Worm (Caenorhabditis elegans) whole organism, L1 larva: ENCODE measurements around the gene F54D5.7.

Source experiments
- C04F5.9 ChIP-seq: sonication (generic microtip); optimal IDR thresholded peaks from 2 replicates; lab custom pipeline; 2016; ENCODE audit warnings: missing genetic modification characterization, missing compliant biosample characterization
- C34B4.2 ChIP-seq: sonication (generic microtip); optimal IDR thresholded peaks from 2 replicates; lab custom pipeline; 2017; ENCODE audit warnings: mild to moderate bottlenecking, missing genetic modification characterization, missing compliant biosample characterization
- F16B12.6 ChIP-seq: fragments of 150-350 bp; optimal IDR thresholded peaks from 2 replicates; lab custom pipeline; 2014; ENCODE audit warnings: missing biosample characterization, missing genetic modification characterization
- Y116A8C.19 ChIP-seq: sonication (generic microtip); optimal IDR thresholded peaks from 2 replicates; lab custom pipeline; 2016; ENCODE audit warnings: missing compliant biosample characterization, missing genetic modification characterization, borderline replicate concordance
- aha-1 ChIP-seq: fragments of 150-350 bp; optimal IDR thresholded peaks from 2 replicates; lab custom pipeline; 2014; ENCODE audit warnings: missing biosample characterization, missing genetic modification characterization
- aly-2 ChIP-seq: fragments of 150-350 bp; optimal IDR thresholded peaks from 2 replicates; lab custom pipeline; 2014; ENCODE audit warnings: missing biosample characterization, missing genetic modification characterization
- ama-1 ChIP-seq: fragments of 150-350 bp; optimal IDR thresholded peaks from 2 replicates; lab custom pipeline; 2014
- ceh-82 ChIP-seq, 3 experiments: fragments of 150-350 bp in 1 of 3; sonication (generic microtip) in 2 of 3; optimal IDR thresholded peaks; 2 replicates each; lab custom pipeline; 2014 to 2017; ENCODE audit warnings: missing biosample characterization in 3 of 3, missing genetic modification characterization in 3 of 3
- ces-1 ChIP-seq: fragments of 150-350 bp; optimal IDR thresholded peaks from 2 replicates; lab custom pipeline; 2014; ENCODE audit warnings: missing biosample characterization, missing genetic modification reagents, missing genetic modification characterization
- dpl-1 ChIP-seq, 3 experiments: fragments of 150-350 bp in 2 of 3; sonication (generic microtip) in 1 of 3; optimal IDR thresholded peaks; 2 replicates each; lab custom pipeline; 2014 to 2017; ENCODE audit warnings: missing biosample characterization in 3 of 3, missing genetic modification characterization in 3 of 3, missing genetic modification reagents in 3 of 3
- efl-1 ChIP-seq, 4 experiments: fragments of 150-350 bp; optimal IDR thresholded peaks in 3 of 4; peaks in 1 of 4; 1 replicate in 1 of 4; 2 replicates in 3 of 4; lab custom pipeline; 2014; ENCODE audit warnings: missing biosample characterization in 2 of 4, missing genetic modification characterization in 2 of 4, missing genetic modification reagents in 2 of 4
- efl-3 ChIP-seq: fragments of 200-800 bp; sonication (Bioruptor generic); optimal IDR thresholded peaks from 2 replicates; lab custom pipeline; 2018; ENCODE audit warnings: mild to moderate bottlenecking, missing genetic modification characterization, missing compliant biosample characterization
- egl-13 ChIP-seq: sonication (generic microtip); optimal IDR thresholded peaks from 2 replicates; lab custom pipeline; 2016; ENCODE audit warnings: missing genotype, missing genetic modification reagents, missing genetic modification characterization, missing compliant biosample characterization
- elt-3 ChIP-seq, 6 experiments: fragments of 150-350 bp in 1 of 6; sonication (generic microtip); optimal IDR thresholded peaks; 2 replicates each; lab custom pipeline; 2017 to 2018; ENCODE audit warnings: missing biosample characterization in 6 of 6, missing genetic modification characterization in 6 of 6, inconsistent platforms in 1 of 6
- ets-5 ChIP-seq: fragments of 200-800 bp; sonication (Bioruptor generic); IDR thresholded peaks from 2 replicates; pipeline ENCODE4 v1.3.6; 2022; ENCODE audit warnings: missing genetic modification characterization, missing compliant biosample characterization
- fkh-4 ChIP-seq: sonication (generic microtip); optimal IDR thresholded peaks from 2 replicates; lab custom pipeline; 2016; ENCODE audit warnings: missing compliant biosample characterization, missing genetic modification characterization, borderline replicate concordance
- fos-1 ChIP-seq: fragments of 150-350 bp; optimal IDR thresholded peaks from 2 replicates; lab custom pipeline; 2014; ENCODE audit warnings: missing biosample characterization, missing genetic modification characterization
- grh-1 ChIP-seq: fragments of 200-800 bp; sonication (Bioruptor generic); IDR thresholded peaks from 2 replicates; pipeline ENCODE4 v1.3.6; 2022; ENCODE audit warnings: missing genetic modification reagents, missing genetic modification characterization, missing compliant biosample characterization
- hpl-2 ChIP-seq: fragments of 150-350 bp; optimal IDR thresholded peaks from 2 replicates; lab custom pipeline; 2014; ENCODE audit warnings: missing biosample characterization, missing genetic modification reagents, missing genetic modification characterization
- isw-1 ChIP-seq: fragments of 200-800 bp; sonication (Bioruptor generic); IDR thresholded peaks from 2 replicates; pipeline ENCODE4 v1.3.6; 2022; ENCODE audit warnings: missing genetic modification characterization, missing compliant biosample characterization
- lin-13 ChIP-seq: fragments of 150-350 bp; optimal IDR thresholded peaks from 2 replicates; lab custom pipeline; 2014; ENCODE audit warnings: missing biosample characterization, missing genetic modification reagents, missing genetic modification characterization
- lin-14 ChIP-seq: fragments of 200-800 bp; sonication (Bioruptor generic); optimal IDR thresholded peaks from 2 replicates; lab custom pipeline; 2018; ENCODE audit warnings: mild to moderate bottlenecking, missing genetic modification characterization, moderate library complexity, missing compliant biosample characterization
- lin-35 ChIP-seq, 2 experiments: fragments of 150-350 bp; optimal IDR thresholded peaks; 2 replicates each; lab custom pipeline; 2014; ENCODE audit warnings: missing biosample characterization in 2 of 2, missing genetic modification characterization in 2 of 2, missing genetic modification reagents in 2 of 2
- lir-3 ChIP-seq: sonication (generic microtip); optimal IDR thresholded peaks from 2 replicates; lab custom pipeline; 2016; ENCODE audit warnings: mild to moderate bottlenecking, missing genetic modification characterization, moderate library complexity, missing compliant biosample characterization; ENCODE audit not compliant: poor library complexity
- lsy-2 ChIP-seq, 2 experiments: fragments of 150-350 bp; optimal IDR thresholded peaks; 2 replicates each; lab custom pipeline; 2014; ENCODE audit warnings: missing biosample characterization in 2 of 2, missing genetic modification characterization in 2 of 2
- mab-9 ChIP-seq: fragments of 200-800 bp; sonication (Bioruptor generic); IDR thresholded peaks from 2 replicates; pipeline ENCODE4 v1.3.6; 2022; ENCODE audit warnings: missing genetic modification reagents, missing genetic modification characterization, missing compliant biosample characterization
- mef-2 ChIP-seq: fragments of 150-350 bp; optimal IDR thresholded peaks from 2 replicates; lab custom pipeline; 2014; ENCODE audit warnings: missing biosample characterization, missing genetic modification characterization
- mep-1 ChIP-seq: fragments of 150-350 bp; optimal IDR thresholded peaks from 2 replicates; lab custom pipeline; 2014; ENCODE audit warnings: missing biosample characterization, missing genetic modification characterization
- nhr-11 ChIP-seq: fragments of 150-350 bp; optimal IDR thresholded peaks from 2 replicates; lab custom pipeline; 2014; ENCODE audit warnings: missing biosample characterization, missing genetic modification characterization
- nhr-28 ChIP-seq: fragments of 150-350 bp; optimal IDR thresholded peaks from 2 replicates; lab custom pipeline; 2014; ENCODE audit warnings: missing biosample characterization, missing genetic modification characterization
- nhr-47 ChIP-seq: sonication (generic microtip); optimal IDR thresholded peaks from 2 replicates; lab custom pipeline; 2016; ENCODE audit warnings: mild to moderate bottlenecking, missing genetic modification characterization, moderate library complexity, missing compliant biosample characterization
- nhr-71 ChIP-seq: sonication (generic microtip); optimal IDR thresholded peaks from 2 replicates; lab custom pipeline; 2016; ENCODE audit warnings: mild to moderate bottlenecking, missing genetic modification characterization, moderate library complexity, missing compliant biosample characterization
- nhr-85 ChIP-seq: sonication (generic microtip); peaks from one replicate; lab custom pipeline; 2016; ENCODE audit warnings: missing genetic modification characterization, inconsistent platforms, missing compliant biosample characterization
- pag-3 ChIP-seq: sonication (generic microtip); optimal IDR thresholded peaks from 2 replicates; lab custom pipeline; 2017; ENCODE audit warnings: missing genetic modification characterization, mild to moderate bottlenecking, missing compliant biosample characterization, antibody characterized with exemption, borderline replicate concordance; ENCODE audit not compliant: insufficient read depth
- pqm-1 ChIP-seq: sonication (generic microtip); optimal IDR thresholded peaks from 3 replicates; lab custom pipeline; 2017; ENCODE audit warnings: missing biosample characterization, missing genetic modification characterization
- rnt-1 ChIP-seq: sonication (generic microtip); optimal IDR thresholded peaks from 2 replicates; lab custom pipeline; 2016; ENCODE audit warnings: mild to moderate bottlenecking, missing genetic modification characterization, moderate library complexity, missing compliant biosample characterization
- snpc-4 ChIP-seq: fragments of 150-350 bp; optimal IDR thresholded peaks from 2 replicates; lab custom pipeline; 2014; ENCODE audit warnings: missing biosample characterization, missing genetic modification characterization
- snu-23 ChIP-seq: sonication (generic microtip); optimal IDR thresholded peaks from 2 replicates; lab custom pipeline; 2016; ENCODE audit warnings: missing genetic modification characterization, missing compliant biosample characterization
- tbx-2 ChIP-seq: sonication (generic microtip); optimal IDR thresholded peaks from 2 replicates; lab custom pipeline; 2016; ENCODE audit warnings: missing genetic modification characterization, missing compliant biosample characterization
- unc-86 ChIP-seq: sonication (generic microtip); optimal IDR thresholded peaks from 2 replicates; lab custom pipeline; 2016; ENCODE audit warnings: missing genetic modification characterization, missing compliant biosample characterization
- ztf-11 ChIP-seq, 2 experiments: sonication (generic microtip); optimal IDR thresholded peaks; 2 replicates each; lab custom pipeline; 2016 to 2017; ENCODE audit warnings: missing genetic modification characterization in 2 of 2, missing biosample characterization in 1 of 2, missing compliant biosample characterization in 1 of 2
- ztf-4 ChIP-seq: fragments of 150-350 bp; optimal IDR thresholded peaks from 2 replicates; lab custom pipeline; 2014; ENCODE audit warnings: missing biosample characterization, missing genetic modification characterization

F54D5.7 gene

DNA sequence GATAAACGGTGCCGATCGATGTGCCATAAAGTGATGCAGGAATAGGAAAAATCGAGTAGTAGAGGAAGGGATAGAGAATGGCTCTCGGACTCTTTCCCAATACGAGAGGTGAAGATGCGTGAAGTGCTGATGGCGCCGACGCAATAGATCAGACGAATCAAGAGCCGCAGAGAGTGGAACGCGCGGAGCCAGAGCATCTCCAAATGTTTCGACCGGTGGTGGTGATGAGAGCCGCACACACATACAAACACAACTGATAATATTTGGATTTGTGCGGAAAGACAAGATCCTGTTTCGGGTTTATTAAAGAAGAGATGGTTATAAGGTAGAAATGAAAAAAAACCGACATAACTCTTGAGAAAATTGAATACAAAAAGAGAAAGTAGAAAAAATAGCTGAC lies 16.8 kb downstream of the F54D5.7 start, which contains the start of gene F54D5.15:
Gene F54D5.15, minus strand, starts transcription at position 101 of the 400 bp plus-strand sequence.
- TF ChIP-seq C34B4.2 (tag; lab: Kevin White, UChicago) (no peak), nhr-28 (tag; lab: Kevin White, UChicago) (no peak), efl-3 (no peak), grh-1 (GFP tag; lab: Robert Waterston, UW) (no peak), nhr-47 (tag; lab: Kevin White, UChicago) (no peak), ceh-82 (tag; optimal IDR thresholded peaks at IDR 0.05; lab: Kevin White, UChicago) (no peak), nhr-71 (tag; lab: Kevin White, UChicago) (no peak), lir-3 (no peak), unc-86 (tag; lab: Kevin White, UChicago) (no peak), elt-3 (tag; optimal IDR thresholded peaks at IDR 0.05; lab: Kevin White, UChicago) (no peak)

DNA sequence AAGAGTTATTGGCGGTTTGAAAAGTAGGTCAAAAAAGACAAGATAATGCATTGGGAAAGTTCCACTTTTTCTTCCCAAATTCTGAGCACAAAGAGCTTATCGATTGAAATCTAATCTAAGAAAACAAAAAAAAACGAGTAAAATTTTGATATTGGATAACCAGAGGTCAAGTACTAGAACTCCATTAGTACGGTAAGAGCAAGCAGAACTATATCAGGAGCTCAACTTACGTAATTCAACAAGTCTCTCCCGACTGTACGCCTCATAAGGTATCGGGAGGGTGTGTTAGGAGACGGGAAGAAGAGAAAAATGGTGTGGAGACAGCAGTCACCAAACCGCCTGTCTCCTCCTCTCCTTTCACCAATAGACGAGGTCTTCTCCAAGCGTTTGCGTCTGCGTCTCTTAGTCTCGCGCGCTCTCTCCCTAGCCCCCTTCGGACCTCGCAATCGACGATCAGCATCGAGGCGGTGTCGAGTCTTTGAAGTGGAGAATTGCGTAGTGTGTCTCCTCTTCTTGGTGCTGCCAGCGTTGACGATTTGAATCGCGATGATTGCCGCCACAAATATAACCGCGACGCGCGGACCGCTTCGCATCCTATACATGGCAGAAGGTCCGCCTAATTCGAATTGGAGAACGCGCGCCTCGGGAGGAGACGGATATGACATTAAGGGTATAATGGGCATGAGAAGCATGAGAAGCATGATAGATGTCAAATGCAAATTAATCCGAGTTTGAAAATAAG lies 19.8 kb downstream of the F54D5.7 start, which contains the start of gene F54D5.5:
Gene F54D5.5, minus strand, starts transcription at position 51 of the 742 bp plus-strand sequence.
- TF ChIP-seq ztf-11 (tag; optimal IDR thresholded peaks at IDR 0.05; lab: Kevin White, UChicago) = peak in 1 of 2 experiments; percentile 40
- peak in 2 of 3 experiments; percentile 22 to 75 for TF ChIP-seq dpl-1 (GFP tag; optimal IDR thresholded peaks at IDR 0.05; lab: Kevin White, UChicago)
- TF ChIP-seq snu-23 (GFP tag; lab: Kevin White, UChicago) = peak; percentile 9
- TF ChIP-seq lsy-2 (tag; optimal IDR thresholded peaks at IDR 0.05; lab: Kevin White, UChicago) = peak in 1 of 2 experiments; percentile 45
- no peak for TF ChIP-seq aly-2 (tag; lab: Kevin White, UChicago)
- TF ChIP-seq snpc-4 (tag; lab: Kevin White, UChicago) = no peak
- peak; percentile 3 for TF ChIP-seq tbx-2 (tag; lab: Kevin White, UChicago)
- peak; percentile 25 to 62 for TF ChIP-seq efl-1 (optimal IDR thresholded peaks at IDR 0.05; lab: Kevin White, UChicago)
- TF ChIP-seq efl-1 (GFP tag; optimal IDR thresholded peaks at IDR 0.05 in 1 of 2; lab: Kevin White, UChicago) = peak; percentile 61 to 95
- peak; percentile 46 for TF ChIP-seq lin-14 (GFP tag; lab: Kevin White, UChicago)
- no peak for TF ChIP-seq C04F5.9 (tag; lab: Kevin White, UChicago)
- TF ChIP-seq hpl-2 (GFP tag; lab: Kevin White, UChicago) = no peak
- TF ChIP-seq F16B12.6 (tag; lab: Kevin White, UChicago) = peak; percentile 1
- TF ChIP-seq nhr-85 = peak; percentile 25
- TF ChIP-seq lin-35 (GFP tag; optimal IDR thresholded peaks at IDR 0.05; lab: Kevin White, UChicago) = peak; percentile 45 to 47
- peak; percentile 5 for TF ChIP-seq rnt-1
- TF ChIP-seq C34B4.2 (tag; lab: Kevin White, UChicago) = no peak
- peak; percentile 8 for TF ChIP-seq egl-13
- TF ChIP-seq nhr-11 = no peak
- TF ChIP-seq fkh-4 (tag; lab: Kevin White, UChicago) = no peak
- peak in 2 of 3 experiments; percentile 12 to 28 for TF ChIP-seq ceh-82 (tag; optimal IDR thresholded peaks at IDR 0.05; lab: Kevin White, UChicago)
- TF ChIP-seq ztf-4 = no peak
- peak; percentile 44 for TF ChIP-seq mep-1 (tag; lab: Kevin White, UChicago)
- peak; percentile 7 for TF ChIP-seq unc-86 (tag; lab: Kevin White, UChicago)
- TF ChIP-seq, all 84 proteins: peak for 15

DNA sequence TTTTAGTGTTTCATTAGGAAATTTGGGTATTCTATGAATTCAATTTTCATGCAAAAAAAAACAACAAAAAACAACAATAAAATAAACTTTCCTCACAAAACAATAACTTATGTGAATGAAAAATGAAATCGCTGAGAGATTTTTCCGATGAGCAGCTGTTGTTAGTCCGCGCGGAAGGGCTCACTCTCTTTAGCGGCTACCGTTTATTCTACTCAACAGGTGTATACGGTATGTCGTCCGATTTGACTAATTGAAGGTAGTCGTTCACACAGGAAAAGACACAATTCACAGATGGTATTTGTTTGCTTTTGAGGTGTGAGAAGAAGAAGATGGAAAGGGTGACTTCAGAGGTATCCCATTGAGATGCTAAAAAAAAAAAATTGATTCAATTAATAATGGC lies 21.4 kb downstream of the F54D5.7 start:
- TF ChIP-seq nhr-11 = no peak
- TF ChIP-seq efl-1 (optimal IDR thresholded peaks at IDR 0.05; lab: Kevin White, UChicago) = no peak
- TF ChIP-seq efl-1 (GFP tag; optimal IDR thresholded peaks at IDR 0.05 in 1 of 2; lab: Kevin White, UChicago) = peak in 1 of 2 experiments; percentile 50

DNA sequence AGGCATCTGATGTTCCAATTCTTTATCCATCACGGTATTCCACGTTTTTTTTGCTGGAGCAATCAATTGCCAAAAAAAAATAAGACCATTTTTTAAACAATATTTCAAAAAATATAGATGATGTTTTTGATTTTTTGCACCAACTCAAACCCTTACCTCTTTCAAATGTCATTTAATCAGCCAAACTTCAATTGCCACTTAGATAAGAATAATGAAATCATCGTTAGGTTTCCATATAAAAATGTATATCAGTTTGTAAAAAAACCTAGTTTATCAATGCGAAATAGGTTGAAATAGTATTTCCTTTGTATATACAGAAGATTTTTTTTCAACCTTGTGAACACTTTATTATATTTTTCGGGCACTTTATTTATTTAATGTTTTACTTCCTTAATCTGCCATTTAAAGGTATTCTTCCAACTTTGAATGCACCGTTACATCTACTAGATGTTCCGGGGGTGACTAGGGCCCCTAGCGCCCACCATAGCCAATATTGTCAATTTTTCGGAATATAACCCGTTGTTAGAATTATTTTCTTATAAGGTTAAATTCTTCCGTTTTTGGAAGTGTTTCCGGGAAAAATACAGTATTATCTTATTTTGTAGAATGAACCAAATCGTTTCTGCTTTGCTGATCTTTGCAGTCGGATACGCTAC lies 22.0 kb downstream of the F54D5.7 start, which contains the start of the genes F54D5.23 and F54D5.4:
Gene F54D5.23, minus strand, starts transcription at position 75 of the 656 bp plus-strand sequence.
Gene F54D5.4, plus strand, starts transcription at position 606 of the 656 bp plus-strand sequence.
- no peak for TF ChIP-seq mab-9 (GFP tag; lab: Robert Waterston, UW)
- no peak for TF ChIP-seq pqm-1 (tag; lab: Kevin White, UChicago)
- TF ChIP-seq isw-1 (GFP tag; lab: Robert Waterston, UW) = no peak
- TF ChIP-seq aha-1 (tag; lab: Kevin White, UChicago) = no peak
- TF ChIP-seq Y116A8C.19 (tag; lab: Kevin White, UChicago) = no peak
- no peak for TF ChIP-seq ztf-11 (tag; optimal IDR thresholded peaks at IDR 0.05; lab: Kevin White, UChicago)
- no peak for TF ChIP-seq pag-3 (tag; lab: Kevin White, UChicago)
- no peak for TF ChIP-seq lin-13 (GFP tag; lab: Kevin White, UChicago)
- no peak for TF ChIP-seq ama-1
- TF ChIP-seq rnt-1 = no peak
- no peak for TF ChIP-seq tbx-2 (tag; lab: Kevin White, UChicago)
- TF ChIP-seq mef-2 = no peak
- no peak for TF ChIP-seq C34B4.2 (tag; lab: Kevin White, UChicago)
- TF ChIP-seq fkh-4 (tag; lab: Kevin White, UChicago) = no peak
- TF ChIP-seq ets-5 (GFP tag; lab: Robert Waterston, UW) = no peak
- TF ChIP-seq fos-1 (tag; lab: Kevin White, UChicago) = no peak
- TF ChIP-seq ces-1 (GFP tag; lab: Kevin White, UChicago) = no peak
- no peak for TF ChIP-seq snpc-4 (tag; lab: Kevin White, UChicago)
- no peak for TF ChIP-seq aly-2 (tag; lab: Kevin White, UChicago)
